Fruit fly (Drosophila melanogaster) whole organism, embryonic: Measurements from ENCODE around the gene CG46307.

Experiments
- CG17328 ChIP-seq: fragments of 200-800 bp; sonication (Bioruptor generic); IDR thresholded peaks from 2 replicates; pipeline ENCODE4 v1.3.6; 2022; ENCODE audit warnings: missing biosample characterization, missing genetic modification characterization
- CG17829 ChIP-seq: fragments of 200-800 bp; optimal IDR thresholded peaks from 2 replicates; lab custom pipeline; 2019; ENCODE audit warnings: missing biosample characterization, mild to moderate bottlenecking, missing genetic modification characterization, moderate library complexity
- CG32767 ChIP-seq: fragments of 200-800 bp; sonication (Bioruptor generic); IDR thresholded peaks from 2 replicates; pipeline ENCODE4 v1.3.6; 2022; ENCODE audit warnings: missing biosample characterization, missing genetic modification characterization
- CG3995 ChIP-seq: fragments of 200-800 bp; sonication (Bioruptor generic); optimal IDR thresholded peaks from 3 replicates; lab custom pipeline; 2016; ENCODE audit warnings: missing biosample characterization, missing genetic modification characterization
- CG43689 ChIP-seq: fragments of 200-800 bp; sonication (Bioruptor generic); IDR thresholded peaks from 2 replicates; pipeline ENCODE4 v1.3.6; 2022; ENCODE audit warnings: missing biosample characterization, missing genetic modification characterization
- CG6689 ChIP-seq: fragments of 200-800 bp; sonication (Bioruptor generic); IDR thresholded peaks from 2 replicates; pipeline ENCODE4 v1.3.6; 2022; ENCODE audit warnings: missing biosample characterization, missing genetic modification characterization
- CG9727 ChIP-seq: fragments of 200-800 bp; sonication (Bioruptor generic); optimal IDR thresholded peaks from 3 replicates; lab custom pipeline; 2017; ENCODE audit warnings: missing biosample characterization, mild to moderate bottlenecking, missing genetic modification characterization
- PHDP ChIP-seq: fragments of 200-800 bp; sonication (Bioruptor generic); optimal IDR thresholded peaks from 3 replicates; lab custom pipeline; 2018; ENCODE audit warnings: missing biosample characterization, mild to moderate bottlenecking, missing genetic modification characterization, moderate library complexity
- Sry-β ChIP-seq: fragments of 200-800 bp; sonication (Bioruptor generic); optimal IDR thresholded peaks from 2 replicates; lab custom pipeline; 2018; ENCODE audit warnings: missing biosample characterization, mild to moderate bottlenecking, missing genetic modification characterization, moderate library complexity
- dm ChIP-seq: fragments of 200-800 bp; sonication (Bioruptor generic); optimal IDR thresholded peaks from 3 replicates; lab custom pipeline; 2016; ENCODE audit warnings: missing biosample characterization, missing genetic modification characterization
- gcm2 ChIP-seq: fragments of 200-800 bp; sonication (Bioruptor generic); optimal IDR thresholded peaks from 2 replicates; lab custom pipeline; 2016; ENCODE audit warnings: missing biosample characterization, missing genetic modification characterization
- luna ChIP-seq: fragments of 200-800 bp; sonication (Bioruptor generic); optimal IDR thresholded peaks from 2 replicates; lab custom pipeline; 2016; ENCODE audit warnings: missing biosample characterization, missing genetic modification characterization
- odd ChIP-seq: fragments of 200-800 bp; sonication (Bioruptor generic); optimal IDR thresholded peaks from 2 replicates; lab custom pipeline; 2017; ENCODE audit warnings: missing biosample characterization, mild to moderate bottlenecking, missing genetic modification characterization
- sens ChIP-seq: fragments of 200-800 bp; sonication (Bioruptor generic); peaks from one replicate; lab custom pipeline; 2016; ENCODE audit warnings: missing biosample characterization, missing genetic modification characterization

DNA sequence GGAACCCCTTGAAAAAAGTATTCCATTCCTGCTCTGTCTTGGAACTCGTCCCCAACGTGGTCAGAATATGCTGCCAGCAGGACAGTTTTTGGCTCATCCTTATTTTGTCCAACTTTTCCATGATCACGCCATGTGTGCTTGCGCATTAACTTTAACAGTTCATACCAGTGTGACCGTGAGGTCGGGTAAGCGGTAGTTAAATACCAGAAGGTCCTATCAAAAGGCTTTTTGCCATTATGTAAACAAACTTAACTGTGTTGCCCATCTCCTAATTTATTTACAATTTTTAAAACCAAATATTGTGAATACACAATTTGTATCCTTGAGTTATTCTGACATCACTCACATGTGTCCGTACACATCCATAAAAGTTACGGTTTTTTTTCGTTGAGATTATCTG, 43.9 kb downstream of the CG46307 start, which contains the start of gene del:
- TF ChIP-seq gcm2 (GFP tag; lab: Kevin White, UChicago) (no peak), CG3995 (GFP tag; lab: Kevin White, UChicago) (no peak), odd (no peak), CG6689 (GFP tag; lab: Robert Waterston, UW) (no peak), CG32767 (GFP tag; lab: Robert Waterston, UW) (no peak), luna (GFP tag; lab: Kevin White, UChicago) (no peak), CG43689 (GFP tag; lab: Robert Waterston, UW) (no peak), CG17328 (GFP tag; lab: Robert Waterston, UW) (no peak), PHDP (tag; lab: Kevin White, UChicago) (no peak), Sry-β (GFP tag; lab: Kevin White, UChicago) (no peak), dm (GFP tag; lab: Kevin White, UChicago) (no peak), CG17829 (tag; lab: Kevin White, UChicago) (no peak), sens (GFP tag; lab: Kevin White, UChicago) (no peak), CG9727 (no peak)
